Worm (Caenorhabditis elegans): Measurements from ENCODE around the gene T19H5.6.

The T19H5.6 gene

ce11 chrII:9477567-9477966 is 7.5 kb upstream of the T19H5.6 start, which contains the start of gene chil-27:
TSS of gene chil-27 (plus strand) at chrII:9477867.
- TF ChIP-seq ama-1 (optimal IDR thresholded peaks at IDR 0.05) = no peak
- no peak for TF ChIP-seq blmp-1 (tag; optimal IDR thresholded peaks at IDR 0.05; ENCODE audit: insufficient read depth)
- TF ChIP-seq snpc-4 (tag; optimal IDR thresholded peaks at IDR 0.05) = no peak
- TF ChIP-seq lin-13 (GFP tag; optimal IDR thresholded peaks at IDR 0.05) = no peak
- TF ChIP-seq F13H6.1 (tag; optimal IDR thresholded peaks at IDR 0.05) = no peak
- TF ChIP-seq nhr-11 (tag; optimal IDR thresholded peaks at IDR 0.05) = no peak
- TF ChIP-seq elt-3 (tag; optimal IDR thresholded peaks at IDR 0.05) = no peak
- no peak for TF ChIP-seq dmd-4 (tag; optimal IDR thresholded peaks at IDR 0.05)
- no peak for TF ChIP-seq zag-1 (tag; optimal IDR thresholded peaks at IDR 0.05)
- TF ChIP-seq skn-1 (tag; optimal IDR thresholded peaks at IDR 0.05) = no peak
- no peak for TF ChIP-seq sma-3 (GFP tag; optimal IDR thresholded peaks at IDR 0.05)
- no peak for TF ChIP-seq nhr-237 (tag; optimal IDR thresholded peaks at IDR 0.05)
- TF ChIP-seq unc-55 (GFP tag; optimal IDR thresholded peaks at IDR 0.05) = no peak
- no peak for TF ChIP-seq nhr-23 (tag; optimal IDR thresholded peaks at IDR 0.05)
- no peak for TF ChIP-seq unc-39 (tag; optimal IDR thresholded peaks at IDR 0.05)

DNA sequence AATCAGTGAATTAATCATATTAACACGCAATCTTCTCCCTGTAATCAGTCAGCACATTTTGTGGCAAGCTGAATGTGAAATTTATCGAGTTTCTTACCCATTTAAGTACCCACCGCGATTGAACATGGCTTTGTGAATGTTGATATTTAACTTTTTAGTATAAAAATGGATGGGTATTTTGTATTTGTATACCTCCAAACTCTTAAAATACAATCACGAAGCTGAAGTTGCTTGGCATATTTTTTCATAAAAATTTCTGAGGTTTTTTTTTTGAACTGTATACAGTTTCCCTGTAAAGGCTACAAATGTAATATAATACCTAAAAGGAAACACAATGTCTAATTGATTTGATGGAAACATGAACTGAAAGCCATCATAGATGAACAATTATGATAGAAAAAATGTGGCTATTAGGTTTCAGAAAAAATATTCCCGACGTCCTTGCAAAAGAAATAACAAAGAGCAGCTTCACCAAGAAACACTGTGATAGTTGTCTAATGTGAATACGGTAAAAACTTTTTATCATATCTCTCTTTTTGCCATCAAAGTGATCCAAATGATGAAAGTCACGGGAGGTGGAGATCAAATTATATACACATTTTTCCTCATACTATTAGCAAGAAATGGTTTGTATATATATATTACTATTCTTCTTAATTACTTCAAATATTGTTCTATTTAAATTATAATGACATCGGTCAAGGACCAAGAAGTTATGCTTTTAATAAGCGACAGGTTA is 4.5 kb upstream of the T19H5.6 start, which contains the start of the genes chil-25 and chil-26:
TSS of gene chil-25 (minus strand) at position 101 of the 739 bp plus-strand sequence.
TSS of gene chil-26 (plus strand) at position 689 of the 739 bp plus-strand sequence.
- TF ChIP-seq Y55F3AM.14 (GFP tag; optimal IDR thresholded peaks at IDR 0.05) (no peak), sma-9 (GFP tag; optimal IDR thresholded peaks at IDR 0.05) (no peak), sma-9 (tag; optimal IDR thresholded peaks at IDR 0.05) (no peak), alr-1 (tag; optimal IDR thresholded peaks at IDR 0.05) (no peak), lin-11 (tag; optimal IDR thresholded peaks at IDR 0.05) (no peak)

ce11 chrII:9468414-9468813 is 1.6 kb downstream of the T19H5.6 start, which contains the start of gene chil-23:
TSS of gene chil-23 (minus strand) at chrII:9468611.
- TF ChIP-seq ztf-11 (tag; optimal IDR thresholded peaks at IDR 0.05) (no peak), dmd-4 (tag; optimal IDR thresholded peaks at IDR 0.05) (no peak), nhr-77 (tag; optimal IDR thresholded peaks at IDR 0.05) (no peak), nhr-25 (tag; optimal IDR thresholded peaks at IDR 0.05) (no peak), lin-39 (tag; optimal IDR thresholded peaks at IDR 0.05) (no peak), skn-1 (tag; optimal IDR thresholded peaks at IDR 0.05) (peak; percentile 48), unc-55 (GFP tag; optimal IDR thresholded peaks at IDR 0.05) (no peak), sem-4 (tag; optimal IDR thresholded peaks at IDR 0.05) (no peak), ceh-82 (tag; optimal IDR thresholded peaks at IDR 0.05) (no peak), fos-1 (tag; optimal IDR thresholded peaks at IDR 0.05) (peak; percentile 89), unc-62 (GFP tag; optimal IDR thresholded peaks at IDR 0.05) (no peak), lin-13 (GFP tag; optimal IDR thresholded peaks at IDR 0.05) (no peak), egl-27 (tag; optimal IDR thresholded peaks at IDR 0.05) (no peak), ztf-4 (tag; optimal IDR thresholded peaks at IDR 0.05) (no peak), zag-1 (tag; optimal IDR thresholded peaks at IDR 0.05) (no peak), ZK546.5 (tag; optimal IDR thresholded peaks at IDR 0.05) (no peak), ztf-1 (GFP tag; conservative IDR thresholded peaks at IDR 0.05) (no peak), nhr-21 (tag; optimal IDR thresholded peaks at IDR 0.05) (no peak), elt-3 (tag; optimal IDR thresholded peaks at IDR 0.05) (no peak), crh-2 (tag; optimal IDR thresholded peaks at IDR 0.05) (peak; percentile 23), elt-1 (tag; optimal IDR thresholded peaks at IDR 0.05) (no peak), sma-9 (GFP tag; optimal IDR thresholded peaks at IDR 0.05) (peak; percentile 60), sma-9 (tag; optimal IDR thresholded peaks at IDR 0.05) (no peak), nhr-23 (tag; optimal IDR thresholded peaks at IDR 0.05) (no peak), alr-1 (tag; optimal IDR thresholded peaks at IDR 0.05) (no peak), lsy-2 (tag; optimal IDR thresholded peaks at IDR 0.05) (no peak), ceh-16 (tag; optimal IDR thresholded peaks at IDR 0.05) (no peak)

ce11 chrII:9466095-9466494 is 3.9 kb downstream of the T19H5.6 start, which contains the start of gene chil-22:
TSS of gene chil-22 (minus strand) at chrII:9466195.
- TF ChIP-seq nhr-129 (tag; optimal IDR thresholded peaks at IDR 0.05) (no peak), peb-1 (tag; optimal IDR thresholded peaks at IDR 0.05) (no peak), C34F6.9 (tag; optimal IDR thresholded peaks at IDR 0.05) (no peak), ZK546.5 (tag; optimal IDR thresholded peaks at IDR 0.05) (no peak), ztf-1 (GFP tag; conservative IDR thresholded peaks at IDR 0.05) (no peak)
